Fruit fly (Drosophila melanogaster): ENCODE results near the gene Uch.

Uch gene

dm6 chr2L:2175930-2176643 lies 37.9 kb downstream of the Uch start (continued):
- TF ChIP-seq corto (GFP tag; optimal IDR thresholded peaks at IDR 0.05) = no peak
- no peak for TF ChIP-seq prd (optimal IDR thresholded peaks at IDR 0.05)
- TF ChIP-seq prd (GFP tag; IDR thresholded peaks at IDR 0.05) = peak; percentile 50; the same call in 2 of the 3 replicates
- peak; percentile 67 for TF ChIP-seq CG12659 (GFP tag; optimal IDR thresholded peaks at IDR 0.05)
- TF ChIP-seq bcd (GFP tag; optimal IDR thresholded peaks at IDR 0.05) = peak; percentile 46
- peak; percentile 40 for TF ChIP-seq Hsf (GFP tag; optimal IDR thresholded peaks at IDR 0.05)
- no peak for TF ChIP-seq sisA (GFP tag; IDR thresholded peaks at IDR 0.05)
- no peak for TF ChIP-seq Dp (GFP tag; optimal IDR thresholded peaks at IDR 0.05)
- no peak for TF ChIP-seq CG32772 (GFP tag; IDR thresholded peaks at IDR 0.05)
- TF ChIP-seq CG7271 (tag; optimal IDR thresholded peaks at IDR 0.05) = no peak
- TF ChIP-seq inv (GFP tag; IDR thresholded peaks at IDR 0.05; ENCODE audit: partially characterized antibody) = no peak
- no peak for TF ChIP-seq ab (GFP tag; optimal IDR thresholded peaks at IDR 0.05)
- TF ChIP-seq sr (GFP tag; IDR thresholded peaks at IDR 0.05) = no peak
- TF ChIP-seq mld (GFP tag; IDR thresholded peaks at IDR 0.05; ENCODE audit: partially characterized antibody) = no peak
- peak; percentile 28 for TF ChIP-seq CG6854 (GFP tag; optimal IDR thresholded peaks at IDR 0.05)
- TF ChIP-seq ash1 (GFP tag; optimal IDR thresholded peaks at IDR 0.05) = no peak
- peak; percentile 76 for TF ChIP-seq CoRest (tag; optimal IDR thresholded peaks at IDR 0.05)
- TF ChIP-seq Oli (tag; optimal IDR thresholded peaks at IDR 0.05) = peak; percentile 65
- no peak for TF ChIP-seq abd-A (tag; optimal IDR thresholded peaks at IDR 0.05)
- peak; percentile 27 for TF ChIP-seq fu2 (GFP tag; optimal IDR thresholded peaks at IDR 0.05)
- TF ChIP-seq CG32532 (GFP tag; IDR thresholded peaks at IDR 0.05) = peak; percentile 72
- TF ChIP-seq CG13894 (tag; optimal IDR thresholded peaks at IDR 0.05) = peak; percentile 27
- 0 out of 2 replicates have a peak, but pooled peaks have one; percentile 31 for TF ChIP-seq CG4730 (GFP tag; IDR thresholded peaks at IDR 0.05)
- peak; percentile 32 for TF ChIP-seq Hand (GFP tag; optimal IDR thresholded peaks at IDR 0.05)
- TF ChIP-seq lilli (GFP tag; optimal IDR thresholded peaks at IDR 0.05) = peak; percentile 72
- no peak for TF ChIP-seq YL-1 (GFP tag; optimal IDR thresholded peaks at IDR 0.05)
- TF ChIP-seq sim (GFP tag; IDR thresholded peaks at IDR 0.05) = no peak
- peak; percentile 72 for TF ChIP-seq CG7556 (GFP tag; optimal IDR thresholded peaks at IDR 0.05)
- no peak for TF ChIP-seq bowl (GFP tag; IDR thresholded peaks at IDR 0.05)
- TF ChIP-seq rib (GFP tag; IDR thresholded peaks at IDR 0.05) = peak; percentile 36; the same call in 1 of the 2 replicates
- TF ChIP-seq Elba2 (GFP tag; optimal IDR thresholded peaks at IDR 0.05) = no peak
- TF ChIP-seq CG11504 (tag; optimal IDR thresholded peaks at IDR 0.05) = peak; percentile 70
- peak; percentile 58 for TF ChIP-seq CG31441 (GFP tag; IDR thresholded peaks at IDR 0.05)
- peak; percentile 68 for TF ChIP-seq lab (GFP tag; optimal IDR thresholded peaks at IDR 0.05)
- no peak for TF ChIP-seq CG10321 (GFP tag; IDR thresholded peaks at IDR 0.05)
- TF ChIP-seq CG12391 (tag; optimal IDR thresholded peaks at IDR 0.05) = peak; percentile 67
- TF ChIP-seq ken (GFP tag; IDR thresholded peaks at IDR 0.05) = no peak
- no peak for TF ChIP-seq CG2199 (GFP tag; IDR thresholded peaks at IDR 0.05)
- peak; percentile 33 for TF ChIP-seq fd3F (GFP tag; optimal IDR thresholded peaks at IDR 0.05)
- TF ChIP-seq CG17359 (tag; optimal IDR thresholded peaks at IDR 0.05) = peak; percentile 23
- no peak for TF ChIP-seq CG1792 (GFP tag; optimal IDR thresholded peaks at IDR 0.05)
- TF ChIP-seq ttk (GFP tag; IDR thresholded peaks at IDR 0.05) = no peak
- no peak for TF ChIP-seq D (optimal IDR thresholded peaks at IDR 0.05)
- TF ChIP-seq D (GFP tag; optimal IDR thresholded peaks at IDR 0.05) = no peak
- no peak for TF ChIP-seq CG17802 (tag; optimal IDR thresholded peaks at IDR 0.05)
- TF ChIP-seq lola (GFP tag; optimal IDR thresholded peaks at IDR 0.05) = no peak
- TF ChIP-seq Nf-YB (GFP tag; optimal IDR thresholded peaks at IDR 0.05) = peak; percentile 21
- TF ChIP-seq NC2α (GFP tag; optimal IDR thresholded peaks at IDR 0.05) = no peak
- peak; percentile 8 for TF ChIP-seq nerfin-1 (tag; optimal IDR thresholded peaks at IDR 0.05)
- TF ChIP-seq crol (GFP tag; IDR thresholded peaks at IDR 0.05) = peak; percentile 26; the same call in 1 of the 2 replicates
